Fruit fly (Drosophila melanogaster) whole organism, embryonic: ENCODE results near the gene mRpS14.

Source experiments
- B-H1 ChIP-seq: fragments of 200-800 bp; sonication (Bioruptor generic); IDR thresholded peaks from 3 replicates; pipeline ENCODE4 v1.3.6; 2022; ENCODE audit warnings: missing biosample characterization, missing genetic modification characterization
- CG10366 ChIP-seq: fragments of 200-800 bp; sonication (Bioruptor generic); IDR thresholded peaks from 2 replicates; pipeline ENCODE4 v1.3.6; 2022; ENCODE audit warnings: missing biosample characterization, missing genetic modification characterization
- CG11456 ChIP-seq: fragments of 200-800 bp; sonication (Bioruptor generic); IDR thresholded peaks from 3 replicates; pipeline ENCODE4 v1.3.6; 2022; ENCODE audit warnings: missing biosample characterization, missing genetic modification characterization
- CG14014 ChIP-seq: fragments of 200-800 bp; sonication (Bioruptor generic); IDR thresholded peaks from 2 replicates; pipeline ENCODE4 v1.3.6; 2022; ENCODE audit warnings: missing biosample characterization, missing genetic modification characterization
- CG14441 ChIP-seq: fragments of 200-800 bp; sonication (Bioruptor generic); IDR thresholded peaks from 2 replicates; pipeline ENCODE4 v1.3.6; 2022; ENCODE audit warnings: missing biosample characterization, missing genetic modification characterization
- CG18476 ChIP-seq: fragments of 200-800 bp; sonication (Bioruptor generic); optimal IDR thresholded peaks from 2 replicates; lab custom pipeline; 2016; ENCODE audit warnings: missing biosample characterization, mild to moderate bottlenecking, missing genetic modification characterization
- CG30403 ChIP-seq: fragments of 200-800 bp; sonication (Bioruptor generic); optimal IDR thresholded peaks from 3 replicates; lab custom pipeline; 2016; ENCODE audit warnings: missing biosample characterization, missing genetic modification characterization
- CG34224 ChIP-seq: fragments of 200-800 bp; sonication (Bioruptor generic); IDR thresholded peaks from 3 replicates; pipeline ENCODE4 v1.3.6; 2022; ENCODE audit warnings: missing biosample characterization, missing genetic modification characterization; ENCODE audit not compliant: partially characterized antibody
- CG6765 ChIP-seq: fragments of 200-800 bp; sonication (Bioruptor generic); optimal IDR thresholded peaks from 3 replicates; lab custom pipeline; 2017; ENCODE audit warnings: missing biosample characterization, mild to moderate bottlenecking, missing genetic modification characterization
- CG7556 ChIP-seq: fragments of 200-800 bp; sonication (Bioruptor generic); optimal IDR thresholded peaks from 2 replicates; lab custom pipeline; 2017; ENCODE audit warnings: missing biosample characterization, mild to moderate bottlenecking, missing genetic modification characterization
- Deaf1 ChIP-seq: fragments of 200-800 bp; optimal IDR thresholded peaks from 3 replicates; lab custom pipeline; 2019; ENCODE audit warnings: missing biosample characterization, mild to moderate bottlenecking, missing genetic modification characterization, moderate library complexity
- Dll ChIP-seq: fragments of 200-800 bp; sonication (Bioruptor generic); IDR thresholded peaks from 4 replicates; pipeline ENCODE4 v1.3.6; 2022; ENCODE audit warnings: missing biosample characterization, missing genetic modification characterization; ENCODE audit not compliant: partially characterized antibody
- E2f2 ChIP-seq: fragments of 200-800 bp; sonication (Bioruptor generic); IDR thresholded peaks from 2 replicates; pipeline ENCODE4 v1.3.6; 2022; ENCODE audit warnings: missing biosample characterization, missing genetic modification characterization
- Hmr ChIP-seq: fragments of 200-800 bp; sonication (Bioruptor generic); optimal IDR thresholded peaks from 3 replicates; lab custom pipeline; 2017; ENCODE audit warnings: mild to moderate bottlenecking, missing biosample characterization, missing genetic modification reagents, missing genetic modification characterization
- Jarid2 ChIP-seq: fragments of 200-800 bp; sonication (Bioruptor generic); optimal IDR thresholded peaks from 3 replicates; lab custom pipeline; 2017; ENCODE audit warnings: mild to moderate bottlenecking, missing biosample characterization, missing genetic modification reagents, missing genetic modification characterization
- Mad ChIP-seq: fragments of 200-800 bp; sonication (Bioruptor generic); optimal IDR thresholded peaks from 2 replicates; lab custom pipeline; 2016; ENCODE audit warnings: missing biosample characterization, missing genetic modification characterization
- NC2α ChIP-seq: fragments of 200-800 bp; sonication (Bioruptor generic); optimal IDR thresholded peaks from 2 replicates; lab custom pipeline; 2016; ENCODE audit warnings: missing biosample characterization, missing genetic modification characterization
- NK7.1 ChIP-seq: fragments of 200-800 bp; sonication (Bioruptor generic); optimal IDR thresholded peaks from 3 replicates; lab custom pipeline; 2016; ENCODE audit warnings: missing biosample characterization, missing genetic modification characterization
- Oaz ChIP-seq: fragments of 200-800 bp; sonication (Bioruptor generic); IDR thresholded peaks from 2 replicates; pipeline ENCODE4 v1.3.6; 2022; ENCODE audit warnings: missing biosample characterization, missing genetic modification characterization
- Oli ChIP-seq: fragments of 200-800 bp; sonication (Bioruptor generic); optimal IDR thresholded peaks from 2 replicates; lab custom pipeline; 2018; ENCODE audit warnings: missing biosample characterization, mild to moderate bottlenecking, missing genetic modification characterization, moderate library complexity
- Poxn ChIP-seq: fragments of 200-800 bp; sonication (Bioruptor generic); IDR thresholded peaks from 2 replicates; pipeline ENCODE4 v1.3.6; 2022; ENCODE audit warnings: missing biosample characterization, missing genetic modification characterization
- Scr ChIP-seq: fragments of 200-800 bp; sonication (Bioruptor generic); IDR thresholded peaks from 2 replicates; pipeline ENCODE4 v1.3.6; 2022; ENCODE audit warnings: missing biosample characterization, missing genetic modification characterization; ENCODE audit not compliant: partially characterized antibody
- Sox102F ChIP-seq: fragments of 200-800 bp; sonication (Bioruptor generic); optimal IDR thresholded peaks from 2 replicates; lab custom pipeline; 2018; ENCODE audit warnings: missing biosample characterization, mild to moderate bottlenecking, missing genetic modification characterization, moderate library complexity
- Sry-δ ChIP-seq: fragments of 200-800 bp; sonication (Bioruptor generic); optimal IDR thresholded peaks from 2 replicates; lab custom pipeline; 2016; ENCODE audit warnings: missing biosample characterization, missing genetic modification characterization
- Vsx1 ChIP-seq: fragments of 200-800 bp; sonication (Bioruptor generic); optimal IDR thresholded peaks from 2 replicates; lab custom pipeline; 2017; ENCODE audit warnings: missing biosample characterization, mild to moderate bottlenecking, missing genetic modification characterization, missing genetic modification reagents
- aop ChIP-seq: fragments of 200-800 bp; sonication (Bioruptor generic); IDR thresholded peaks from 2 replicates; pipeline ENCODE4 v1.3.6; 2022; ENCODE audit warnings: missing biosample characterization, missing genetic modification characterization
- br ChIP-seq: fragments of >200 bp; optimal IDR thresholded peaks from 2 replicates; lab custom pipeline; 2017
- btn ChIP-seq: fragments of 200-800 bp; sonication (Bioruptor generic); optimal IDR thresholded peaks from 2 replicates; lab custom pipeline; 2016; ENCODE audit warnings: missing biosample characterization, missing genetic modification characterization
- croc ChIP-seq: fragments of 200-800 bp; sonication (Bioruptor generic); conservative IDR thresholded peaks from 3 replicates; pipeline ENCODE4 v1.3.6; 2022; ENCODE audit warnings: missing biosample characterization, missing genetic modification characterization
- dati ChIP-seq: fragments of 200-800 bp; sonication (Bioruptor generic); IDR thresholded peaks from 2 replicates; pipeline ENCODE4 v1.3.6; 2022; ENCODE audit warnings: missing biosample characterization, missing genetic modification characterization
- fru ChIP-seq: fragments of >200 bp; optimal IDR thresholded peaks from 2 replicates; lab custom pipeline; 2017
- hkb ChIP-seq, 2 experiments: fragments of 200-800 bp in 1 of 2; fragments of >200 bp in 1 of 2; sonication (Bioruptor generic) in 1 of 2; IDR thresholded peaks in 1 of 2; optimal IDR thresholded peaks in 1 of 2; 2 replicates each; pipeline versions ENCODE4 v1.3.6 to Lab custom; 2017 to 2022; ENCODE audit warnings: missing biosample characterization in 1 of 2, missing genetic modification characterization in 1 of 2
- hth ChIP-seq: fragments of >200 bp; optimal IDR thresholded peaks from 2 replicates; lab custom pipeline; 2017; ENCODE audit warnings: inconsistent platforms
- lilli ChIP-seq: fragments of 200-800 bp; sonication (Bioruptor generic); optimal IDR thresholded peaks from 3 replicates; lab custom pipeline; 2016; ENCODE audit warnings: missing biosample characterization, missing genetic modification characterization
- maf-S ChIP-seq: fragments of 200-800 bp; sonication (Bioruptor generic); optimal IDR thresholded peaks from 2 replicates; lab custom pipeline; 2016; ENCODE audit warnings: missing biosample characterization, missing genetic modification characterization
- mam ChIP-seq: fragments of 200-800 bp; sonication (Bioruptor generic); optimal IDR thresholded peaks from 3 replicates; lab custom pipeline; 2016; ENCODE audit warnings: missing biosample characterization, missing genetic modification characterization
- nerfin-2 ChIP-seq: fragments of 200-800 bp; sonication (Bioruptor generic); IDR thresholded peaks from 2 replicates; pipeline ENCODE4 v1.3.6; 2022; ENCODE audit warnings: missing biosample characterization, missing genetic modification characterization; ENCODE audit not compliant: partially characterized antibody
- oc ChIP-seq: fragments of 200-800 bp; sonication (Bioruptor generic); optimal IDR thresholded peaks from 2 replicates; lab custom pipeline; 2018; ENCODE audit warnings: missing biosample characterization, mild to moderate bottlenecking, missing genetic modification characterization, moderate library complexity
- onecut ChIP-seq: fragments of 200-800 bp; sonication (Bioruptor generic); IDR thresholded peaks from 2 replicates; pipeline ENCODE4 v1.3.6; 2022; ENCODE audit warnings: missing biosample characterization, missing genetic modification characterization
- pum ChIP-seq: fragments of 200-800 bp; sonication (Bioruptor generic); optimal IDR thresholded peaks from 2 replicates; lab custom pipeline; 2016; ENCODE audit warnings: missing biosample characterization, missing genetic modification characterization
- row ChIP-seq: fragments of 200-800 bp; sonication (Bioruptor generic); IDR thresholded peaks from 3 replicates; pipeline ENCODE4 v1.3.6; 2022; ENCODE audit warnings: missing biosample characterization, missing genetic modification characterization
- salm ChIP-seq: fragments of 200-800 bp; sonication (Bioruptor generic); optimal IDR thresholded peaks from 2 replicates; lab custom pipeline; 2018; ENCODE audit warnings: missing biosample characterization, mild to moderate bottlenecking, missing genetic modification characterization
- scrt ChIP-seq: fragments of 200-800 bp; sonication (Bioruptor generic); optimal IDR thresholded peaks from 2 replicates; lab custom pipeline; 2018; ENCODE audit warnings: missing biosample characterization, mild to moderate bottlenecking, missing genetic modification characterization, moderate library complexity
- sens-2 ChIP-seq: fragments of 200-800 bp; sonication (Bioruptor generic); IDR thresholded peaks from 2 replicates; pipeline ENCODE4 v1.3.6; 2022; ENCODE audit warnings: missing biosample characterization, missing genetic modification characterization
- slbo ChIP-seq: fragments of 200-800 bp; sonication (Bioruptor generic); IDR thresholded peaks from 2 replicates; pipeline ENCODE4 v1.3.6; 2022; ENCODE audit warnings: missing biosample characterization, missing genetic modification characterization
- slp2 ChIP-seq: fragments of 200-800 bp; sonication (Bioruptor generic); optimal IDR thresholded peaks from 2 replicates; lab custom pipeline; 2016; ENCODE audit warnings: missing biosample characterization, missing genetic modification characterization
- tio ChIP-seq: fragments of 200-800 bp; sonication (Bioruptor generic); optimal IDR thresholded peaks from 2 replicates; lab custom pipeline; 2017; ENCODE audit warnings: missing biosample characterization, missing genetic modification characterization, inconsistent platforms
- trh ChIP-seq: fragments of 200-800 bp; sonication (Bioruptor generic); optimal IDR thresholded peaks from 2 replicates; lab custom pipeline; 2016; ENCODE audit warnings: missing biosample characterization, missing genetic modification characterization
- unc-4 ChIP-seq: fragments of 200-800 bp; sonication (Bioruptor generic); IDR thresholded peaks from 2 replicates; pipeline ENCODE4 v1.3.6; 2022; ENCODE audit warnings: missing biosample characterization, missing genetic modification characterization; ENCODE audit not compliant: partially characterized antibody
- vvl ChIP-seq: fragments of 200-800 bp; sonication (Bioruptor generic); IDR thresholded peaks from 2 replicates; pipeline ENCODE4 v1.3.6; 2022; ENCODE audit warnings: missing biosample characterization, missing genetic modification characterization
- wor ChIP-seq: fragments of 200-800 bp; sonication (Bioruptor generic); IDR thresholded peaks from 2 replicates; pipeline ENCODE4 v1.3.6; 2022; ENCODE audit warnings: missing biosample characterization, missing genetic modification characterization

The mRpS14 gene

DNA sequence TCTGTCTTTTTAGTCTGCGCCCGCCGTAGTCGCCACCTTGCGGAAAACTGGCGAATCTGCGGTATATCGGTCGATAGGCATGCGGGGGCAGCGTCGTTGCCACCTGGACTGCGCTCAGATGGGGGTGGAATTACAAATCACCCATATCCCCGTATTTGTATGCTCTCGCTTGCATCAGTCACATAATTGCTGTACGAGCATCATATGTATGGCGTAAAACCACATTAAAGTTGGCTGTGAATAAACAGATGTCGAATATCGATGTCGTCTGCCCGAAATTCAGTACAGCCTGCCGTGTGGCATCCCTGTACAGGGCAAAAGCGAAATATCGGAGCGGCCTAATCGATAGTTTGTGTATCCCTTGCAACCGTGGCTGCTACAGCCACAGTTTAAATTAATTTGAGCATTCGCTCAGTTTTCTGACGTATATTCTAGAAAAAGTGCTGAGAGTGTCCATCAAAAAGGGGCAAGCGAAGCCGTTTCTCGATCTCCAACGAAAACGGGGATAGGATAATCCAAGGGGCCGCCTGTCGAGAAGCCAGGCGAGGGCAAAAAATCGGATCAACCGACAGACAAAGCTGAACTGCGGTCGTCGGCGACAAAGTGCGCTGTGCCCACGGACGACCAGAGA is 41.8 kb upstream of the mRpS14 start, which contains the start of the genes Idh3a and CoRest (continued):
- TF ChIP-seq Oli (tag; lab: Kevin White, UChicago) (no peak), slp2 (no peak), Mad (GFP tag; lab: Kevin White, UChicago) (no peak), CG10366 (GFP tag; lab: Robert Waterston, UW) (no peak), oc (no peak), Vsx1 (no peak), NK7.1 (GFP tag; lab: Kevin White, UChicago) (no peak), Sry-δ (GFP tag; lab: Kevin White, UChicago) (peak; percentile 83), Sox102F (no peak), scrt (GFP tag; lab: Kevin White, UChicago) (no peak), sens-2 (GFP tag; lab: Robert Waterston, UW) (no peak), pum (no peak), E2f2 (GFP tag; lab: Robert Waterston, UW) (peak; percentile 63), CG14014 (GFP tag; lab: Robert Waterston, UW) (peak; percentile 33; the same call in 1 of the 2 replicates), hkb (optimal IDR thresholded peaks at IDR 0.05; lab: Kevin White, UChicago) (no peak), hkb (GFP tag; IDR thresholded peaks at IDR 0.05; lab: Robert Waterston, UW) (no peak), Hmr (no peak), vvl (GFP tag; lab: Robert Waterston, UW) (no peak), maf-S (GFP tag; lab: Kevin White, UChicago) (no peak), CG18476 (GFP tag; lab: Kevin White, UChicago) (no peak), Jarid2 (GFP tag; lab: Kevin White, UChicago) (no peak), tio (GFP tag; lab: Kevin White, UChicago) (no peak), br (lab: Kevin White, UChicago) (no peak), nerfin-2 (GFP tag; lab: Robert Waterston, UW) (peak; percentile 55; the same call in 1 of the 2 replicates), CG7556 (GFP tag; lab: Kevin White, UChicago) (no peak), Oaz (no peak), aop (no peak), NC2α (no peak), Poxn (GFP tag; lab: Robert Waterston, UW) (no peak), onecut (GFP tag; lab: Robert Waterston, UW) (peak; percentile 25; the same call in 1 of the 2 replicates), unc-4 (GFP tag; lab: Robert Waterston, UW) (peak; percentile 76), trh (no peak), CG6765 (GFP tag; lab: Kevin White, UChicago) (no peak), CG11456 (GFP tag; lab: Robert Waterston, UW) (no peak), Scr (GFP tag; lab: Robert Waterston, UW) (peak; percentile 81), croc (no peak), dati (GFP tag; lab: Robert Waterston, UW) (no peak), mam (peak; percentile 50), wor (GFP tag; lab: Robert Waterston, UW) (no peak), Dll (GFP tag; lab: Robert Waterston, UW) (peak; percentile 77), fru (lab: Kevin White, UChicago) (no peak), B-H1 (no peak), row (GFP tag; lab: Robert Waterston, UW) (peak; percentile 54), CG34224 (GFP tag; lab: Robert Waterston, UW) (peak; percentile 46; the same call in 2 of the 3 replicates), CG14441 (GFP tag; lab: Robert Waterston, UW) (peak; percentile 44; the same call in 1 of the 2 replicates), btn (no peak), lilli (GFP tag; lab: Kevin White, UChicago) (peak; percentile 15), slbo (GFP tag; lab: Robert Waterston, UW) (peak; percentile 39; the same call in 1 of the 2 replicates), hth (no peak), Deaf1 (no peak), CG30403 (GFP tag; lab: Kevin White, UChicago) (peak; percentile 15), salm (tag; lab: Kevin White, UChicago) (no peak)
